Worm (Caenorhabditis elegans) whole organism, L4 larva: Measurements from ENCODE around the gene C34D4.3.

ENCODE experiments used
- D1046.2 ChIP-seq: fragments of 200-800 bp; sonication (Bioruptor generic); IDR thresholded peaks from 2 replicates; pipeline ENCODE4 v1.3.6; 2022; ENCODE audit warnings: missing genetic modification characterization, missing compliant biosample characterization
- F44E2.7 ChIP-seq: fragments of 200-800 bp; sonication (Bioruptor generic); IDR thresholded peaks from 2 replicates; pipeline ENCODE4 v2.1.2; 2022; ENCODE audit warnings: missing genetic modification characterization, missing compliant biosample characterization
- R02D3.7 ChIP-seq: fragments of 150-350 bp; sonication (generic microtip); optimal IDR thresholded peaks from 3 replicates; lab custom pipeline; 2014; ENCODE audit warnings: missing biosample characterization, missing genetic modification characterization
- T20F7.1 ChIP-seq: fragments of 200-800 bp; sonication (Bioruptor generic); optimal IDR thresholded peaks from 2 replicates; lab custom pipeline; 2018; ENCODE audit warnings: mild to moderate bottlenecking, missing genetic modification characterization, missing compliant biosample characterization
- T26A8.4 ChIP-seq: fragments of 200-800 bp; sonication (Bioruptor generic); IDR thresholded peaks from 2 replicates; pipeline ENCODE4 v1.3.6; 2022; ENCODE audit warnings: missing genetic modification characterization, missing compliant biosample characterization
- ama-1 ChIP-seq: fragments of 150-350 bp; optimal IDR thresholded peaks from 2 replicates; lab custom pipeline; 2014; ENCODE audit warnings: inconsistent platforms, mixed read lengths
- arid-1 ChIP-seq: fragments of 200-800 bp; sonication (Bioruptor generic); conservative IDR thresholded peaks from 2 replicates; pipeline ENCODE4 v1.3.6; 2022; ENCODE audit warnings: missing genetic modification reagents, missing genetic modification characterization, missing compliant biosample characterization
- ceh-82 ChIP-seq: sonication (generic microtip); optimal IDR thresholded peaks from 2 replicates; lab custom pipeline; 2017; ENCODE audit warnings: missing biosample characterization, missing genetic modification characterization
- dmd-6 ChIP-seq: fragments of 200-800 bp; sonication (Bioruptor generic); IDR thresholded peaks from 2 replicates; pipeline ENCODE4 v1.3.6; 2022; ENCODE audit warnings: missing genetic modification reagents, missing genetic modification characterization, missing compliant biosample characterization
- dmd-9 ChIP-seq: fragments of 200-800 bp; sonication (Bioruptor generic); IDR thresholded peaks from 2 replicates; pipeline ENCODE4 v1.3.6; 2022; ENCODE audit warnings: missing genetic modification reagents, missing genetic modification characterization, missing compliant biosample characterization
- dpl-1 ChIP-seq: fragments of 150-350 bp; optimal IDR thresholded peaks from 2 replicates; lab custom pipeline; 2014; ENCODE audit warnings: missing biosample characterization, missing genetic modification reagents, missing genetic modification characterization
- dve-1 ChIP-seq: sonication (generic microtip); optimal IDR thresholded peaks from 2 replicates; lab custom pipeline; 2017; ENCODE audit warnings: antibody characterized with exemption, mild to moderate bottlenecking, missing genetic modification characterization, missing compliant biosample characterization; ENCODE audit not compliant: insufficient read depth
- egl-43 ChIP-seq: fragments of 200-800 bp; sonication (Bioruptor generic); IDR thresholded peaks from 2 replicates; pipeline ENCODE4 v1.3.6; 2022; ENCODE audit warnings: missing genetic modification reagents, missing genetic modification characterization, missing compliant biosample characterization
- gei-8 ChIP-seq: fragments of 200-800 bp; sonication (Bioruptor generic); optimal IDR thresholded peaks from 2 replicates; lab custom pipeline; 2018; ENCODE audit warnings: mild to moderate bottlenecking, missing genetic modification characterization, missing compliant biosample characterization
- hlh-11 ChIP-seq: fragments of 200-800 bp; sonication (Bioruptor generic); optimal IDR thresholded peaks from 2 replicates; lab custom pipeline; 2018; ENCODE audit warnings: mild to moderate bottlenecking, missing genetic modification characterization, missing compliant biosample characterization
- hmg-1.1 ChIP-seq: fragments of 200-800 bp; sonication (Bioruptor generic); IDR thresholded peaks from 2 replicates; pipeline ENCODE4 v1.3.6; 2022; ENCODE audit warnings: missing genetic modification reagents, missing genetic modification characterization, missing compliant biosample characterization
- jun-1 ChIP-seq: fragments of 150-350 bp; optimal IDR thresholded peaks from 2 replicates; lab custom pipeline; 2014; ENCODE audit warnings: missing biosample characterization, missing genetic modification reagents, missing genetic modification characterization
- lin-15B ChIP-seq: fragments of 150-350 bp; sonication (generic microtip); optimal IDR thresholded peaks from 3 replicates; lab custom pipeline; 2014; ENCODE audit warnings: missing biosample characterization, missing genetic modification characterization
- lin-39 ChIP-seq: fragments of 150-350 bp; optimal IDR thresholded peaks from 2 replicates; lab custom pipeline; 2014; ENCODE audit warnings: missing biosample characterization, missing genetic modification reagents, missing genetic modification characterization
- madf-9 ChIP-seq: fragments of 200-800 bp; sonication (Bioruptor generic); conservative IDR thresholded peaks from 2 replicates; pipeline ENCODE4 v1.3.6; 2022; ENCODE audit warnings: missing genetic modification reagents, missing genetic modification characterization, missing compliant biosample characterization
- mdl-1 ChIP-seq, 2 experiments: fragments of 150-350 bp in 1 of 2; sonication (generic microtip) in 1 of 2; optimal IDR thresholded peaks; 2 replicates each; lab custom pipeline; 2014 to 2017; ENCODE audit warnings: missing biosample characterization in 2 of 2, missing genetic modification characterization in 2 of 2
- mdt-29 ChIP-seq: fragments of 200-800 bp; sonication (Bioruptor generic); IDR thresholded peaks from 2 replicates; pipeline ENCODE4 v1.3.6; 2022; ENCODE audit warnings: missing genetic modification reagents, missing genetic modification characterization, missing compliant biosample characterization
- mep-1 ChIP-seq: fragments of 150-350 bp; sonication (generic microtip); optimal IDR thresholded peaks from 3 replicates; lab custom pipeline; 2014; ENCODE audit warnings: missing biosample characterization, missing genetic modification characterization
- nhr-10 ChIP-seq: fragments of 150-350 bp; optimal IDR thresholded peaks from 2 replicates; lab custom pipeline; 2014; ENCODE audit warnings: missing biosample characterization, missing genetic modification characterization
- nhr-102 ChIP-seq: sonication (generic microtip); optimal IDR thresholded peaks from 2 replicates; lab custom pipeline; 2016; ENCODE audit warnings: mild to moderate bottlenecking, missing genetic modification characterization, moderate library complexity, missing compliant biosample characterization
- nhr-237 ChIP-seq: sonication (generic microtip); optimal IDR thresholded peaks from 2 replicates; lab custom pipeline; 2017; ENCODE audit warnings: missing biosample characterization, missing genetic modification characterization
- nhr-42 ChIP-seq: fragments of 200-800 bp; sonication (Bioruptor generic); IDR thresholded peaks from 2 replicates; pipeline ENCODE4 v1.3.6; 2022; ENCODE audit warnings: missing genetic modification characterization, missing compliant biosample characterization
- nhr-48 ChIP-seq: sonication (generic microtip); optimal IDR thresholded peaks from 2 replicates; lab custom pipeline; 2016; ENCODE audit warnings: mild to moderate bottlenecking, missing genetic modification characterization, missing compliant biosample characterization
- nhr-77 ChIP-seq: fragments of 150-350 bp; optimal IDR thresholded peaks from 2 replicates; lab custom pipeline; 2014; ENCODE audit warnings: missing biosample characterization, missing genetic modification characterization
- rbr-2 ChIP-seq: sonication (generic microtip); optimal IDR thresholded peaks from 2 replicates; lab custom pipeline; 2016; ENCODE audit warnings: missing genotype, missing genetic modification characterization, missing compliant biosample characterization
- sdz-12 ChIP-seq: fragments of 200-800 bp; sonication (Bioruptor generic); optimal IDR thresholded peaks from 2 replicates; lab custom pipeline; 2018; ENCODE audit warnings: mild to moderate bottlenecking, missing genetic modification characterization, missing compliant biosample characterization
- skn-1 ChIP-seq: fragments of 150-350 bp; optimal IDR thresholded peaks from 2 replicates; lab custom pipeline; 2014; ENCODE audit warnings: missing biosample characterization, missing genetic modification characterization
- tag-97 ChIP-seq: fragments of 200-800 bp; sonication (Bioruptor generic); IDR thresholded peaks from 2 replicates; pipeline ENCODE4 v1.3.6; 2022; ENCODE audit warnings: missing genetic modification characterization, missing compliant biosample characterization
- tra-1 ChIP-seq: fragments of 200-800 bp; sonication (Bioruptor generic); IDR thresholded peaks from 2 replicates; pipeline ENCODE4 v1.3.6; 2022; ENCODE audit warnings: missing genetic modification reagents, missing genetic modification characterization, missing compliant biosample characterization
- unc-130 ChIP-seq: sonication (generic microtip); optimal IDR thresholded peaks from 2 replicates; lab custom pipeline; 2016; ENCODE audit warnings: missing genetic modification reagents, missing genetic modification characterization, missing compliant biosample characterization
- unc-62 ChIP-seq, 3 experiments: fragments of 150-350 bp in 1 of 3; sonication (generic microtip); optimal IDR thresholded peaks in 2 of 3; peaks in 1 of 3; 1 replicate in 1 of 3; 2 replicates in 2 of 3; lab custom pipeline; 2014 to 2017; ENCODE audit warnings: missing biosample characterization in 3 of 3, missing genetic modification characterization in 3 of 3, missing genetic modification reagents in 3 of 3, missing genotype in 1 of 3
- zfp-3 ChIP-seq: fragments of 200-800 bp; sonication (Bioruptor generic); conservative IDR thresholded peaks from 2 replicates; pipeline ENCODE4 v1.3.6; 2022; ENCODE audit warnings: missing genetic modification reagents, missing genetic modification characterization, missing compliant biosample characterization
- zip-11 ChIP-seq: fragments of 200-800 bp; sonication (Bioruptor generic); IDR thresholded peaks from 2 replicates; pipeline ENCODE4 v1.3.6; 2022; ENCODE audit warnings: missing genetic modification characterization, missing compliant biosample characterization
- zip-2 ChIP-seq: fragments of 150-350 bp; optimal IDR thresholded peaks from 2 replicates; lab custom pipeline; 2014; ENCODE audit warnings: missing biosample characterization, missing genetic modification characterization
- ztf-7 ChIP-seq: fragments of 150-350 bp; optimal IDR thresholded peaks from 2 replicates; lab custom pipeline; 2014; ENCODE audit warnings: missing biosample characterization, missing genetic modification characterization

C34D4.3 gene

ce11 chrIV:7190409-7190808 lies 36.9 kb downstream of the C34D4.3 start (continued):
- no peak for TF ChIP-seq gei-8
- no peak for TF ChIP-seq mep-1
- TF ChIP-seq tra-1 (GFP tag; lab: Robert Waterston, UW), result no peak
- TF ChIP-seq skn-1, result no peak
- TF ChIP-seq D1046.2 (GFP tag; lab: Robert Waterston, UW), result no peak
- TF ChIP-seq unc-130 (GFP tag; lab: Kevin White, UChicago), result no peak
- no peak for TF ChIP-seq nhr-237
- TF ChIP-seq tag-97, result no peak
- TF ChIP-seq dmd-9 (GFP tag; lab: Robert Waterston, UW), result no peak
- peak; percentile 91 for TF ChIP-seq nhr-77
- no peak for TF ChIP-seq egl-43
- no peak for TF ChIP-seq hmg-1.1 (GFP tag; lab: Robert Waterston, UW)
- peak in 1 of 2 experiments; percentile 20 for TF ChIP-seq mdl-1 (tag; optimal IDR thresholded peaks at IDR 0.05; lab: Kevin White, UChicago)
- no peak for TF ChIP-seq ama-1 (lab: Kevin White, UChicago)
- no peak for TF ChIP-seq ceh-82
- peak; percentile 81 for TF ChIP-seq hlh-11 (tag; lab: Kevin White, UChicago)
- peak; percentile 63 for TF ChIP-seq T20F7.1
- TF ChIP-seq jun-1, result no peak
- peak; percentile 89 for TF ChIP-seq dmd-6 (GFP tag; lab: Robert Waterston, UW)
- no peak for TF ChIP-seq rbr-2 (tag; lab: Kevin White, UChicago)
- TF ChIP-seq dve-1 (tag; lab: Kevin White, UChicago), result peak; percentile 89
- no peak for TF ChIP-seq F44E2.7
- no peak for TF ChIP-seq sdz-12 (GFP tag; lab: Kevin White, UChicago)
- TF ChIP-seq dpl-1 (GFP tag; lab: Kevin White, UChicago), result no peak
- TF ChIP-seq ztf-7 (tag; lab: Kevin White, UChicago), result no peak

ce11 chrIV:7191745-7192144 lies 38.3 kb downstream of the C34D4.3 start, which contains the start of gene R13A1.5:
Gene R13A1.5 (minus strand): TSS chrIV:7191845.
- TF ChIP-seq madf-9 (no peak), F44E2.7 (no peak), ceh-82 (no peak), arid-1 (no peak), dve-1 (tag; lab: Kevin White, UChicago) (no peak)

- no peak for TF ChIP-seq tag-97
- no peak for TF ChIP-seq R02D3.7 (tag; lab: Kevin White, UChicago)
- no peak for TF ChIP-seq nhr-10 (tag; lab: Kevin White, UChicago)
- TF ChIP-seq zip-2 (tag; lab: Kevin White, UChicago), result no peak
- no peak for TF ChIP-seq zip-11
- no peak for TF ChIP-seq mdl-1 (tag; optimal IDR thresholded peaks at IDR 0.05; lab: Kevin White, UChicago)
- no peak for TF ChIP-seq mdt-29 (GFP tag; lab: Robert Waterston, UW)
- no peak for TF ChIP-seq lin-39 (tag; lab: Kevin White, UChicago)
- no peak for TF ChIP-seq nhr-102 (tag; lab: Kevin White, UChicago)
- no peak for TF ChIP-seq unc-62 (GFP tag; optimal IDR thresholded peaks at IDR 0.05 in 1 of 2; lab: Kevin White, UChicago)
- TF ChIP-seq unc-62 (tag; optimal IDR thresholded peaks at IDR 0.05; lab: Kevin White, UChicago), result no peak
- no peak for TF ChIP-seq lin-15B
- no peak for TF ChIP-seq nhr-42 (GFP tag; lab: Robert Waterston, UW)
- TF ChIP-seq nhr-48 (tag; lab: Kevin White, UChicago), result no peak
- TF ChIP-seq T26A8.4 (GFP tag; lab: Robert Waterston, UW), result no peak
- TF ChIP-seq zfp-3, result no peak
Measured at ce11 chrIV:7195734-7196133, 42.3 kb downstream of the C34D4.3 start, which contains the start of gene best-16. Gene best-16 (minus strand): TSS chrIV:7195834.
